Fruit fly (Drosophila melanogaster): ENCODE data around the gene CG4836.

dm6 chr3R:20001595-20001997 lies 12.1 kb upstream of the CG4836 start:
- TF ChIP-seq CG32006 (GFP tag; optimal IDR thresholded peaks at IDR 0.05) (peak; percentile 72), Ets96B (tag; optimal IDR thresholded peaks at IDR 0.05) (no peak), CG8119 (GFP tag; IDR thresholded peaks at IDR 0.05) (0 out of 3 replicates have a peak, but pooled peaks have one; percentile 14), CG6792 (GFP tag; optimal IDR thresholded peaks at IDR 0.05) (peak; percentile 34), Hr39 (GFP tag; optimal IDR thresholded peaks at IDR 0.05) (peak; percentile 45), CG15336 (GFP tag; IDR thresholded peaks at IDR 0.05) (no peak), spab (GFP tag; optimal IDR thresholded peaks at IDR 0.05) (peak; percentile 16), CG31627 (GFP tag; optimal IDR thresholded peaks at IDR 0.05) (peak; percentile 59), net (GFP tag; optimal IDR thresholded peaks at IDR 0.05) (peak; percentile 44), dac (GFP tag; optimal IDR thresholded peaks at IDR 0.05) (peak; percentile 37), CG3032 (tag; optimal IDR thresholded peaks at IDR 0.05) (peak; percentile 44)
